Worm (Caenorhabditis elegans): ENCODE measurements around the gene nhr-55.

DNA sequence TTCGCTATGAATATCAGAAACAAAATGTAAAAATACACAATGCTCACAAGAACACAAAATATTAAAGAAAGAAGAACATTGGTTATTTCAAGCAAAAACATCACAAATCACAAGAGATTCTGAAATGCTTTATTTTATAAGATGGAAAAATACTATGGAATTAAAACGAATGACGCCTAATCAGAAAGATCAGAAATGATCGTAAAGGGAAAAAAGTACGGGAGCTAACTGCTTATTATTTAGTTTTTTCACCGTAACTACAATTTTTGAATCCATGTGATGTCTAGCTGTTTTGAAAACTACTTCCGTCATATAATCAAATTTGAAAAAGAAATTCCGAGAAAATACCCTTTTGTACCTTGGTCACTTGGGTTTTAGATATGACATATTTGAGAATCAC, 9.5 kb upstream of the nhr-55 start, which contains the start of gene srbc-57:
- TF ChIP-seq ces-1 (GFP tag; optimal IDR thresholded peaks at IDR 0.05) (no peak), nhr-28 (tag; optimal IDR thresholded peaks at IDR 0.05) (no peak)

All from whole organism, mixed stage, embryonic.